Comparison of ENCODE assay signal across 1 fruit fly cellular context in the genomic region with DNA sequence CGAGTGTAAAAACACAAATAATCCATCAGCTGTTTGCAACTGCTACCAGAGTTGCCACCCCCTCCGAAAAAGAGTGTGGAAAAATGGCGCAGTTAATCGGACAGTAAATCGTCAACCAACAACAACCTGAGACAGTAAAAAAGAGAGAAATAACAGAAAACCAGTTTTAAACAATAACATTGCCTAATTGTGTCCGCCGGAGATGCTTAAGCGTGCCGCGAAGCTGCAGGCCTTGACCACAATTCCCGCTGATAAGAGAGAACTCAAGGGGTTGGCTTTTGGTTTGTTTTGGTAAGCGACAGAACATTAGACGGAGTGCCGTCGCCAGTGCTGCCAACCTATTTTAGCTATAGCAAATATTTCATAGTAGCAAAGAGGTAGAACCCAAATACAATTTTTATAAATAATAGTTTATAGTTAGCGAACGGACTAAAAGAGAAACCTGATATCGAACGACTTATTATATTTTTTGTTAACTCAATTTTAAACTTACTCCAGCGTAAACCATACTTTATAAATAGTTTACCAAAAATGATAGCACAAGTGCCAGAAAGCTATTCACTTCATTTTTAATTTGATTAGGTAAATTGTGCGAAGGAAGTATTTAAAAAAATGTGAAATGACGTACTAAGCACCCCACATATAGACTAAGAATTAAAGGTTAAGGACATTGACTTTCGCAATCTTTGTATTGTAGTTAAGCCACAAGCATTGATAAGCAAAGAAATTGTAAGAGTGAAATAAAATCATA.
TF ChIP-seq lines count a peak whose summit lies in the region.

Gene Atg6, minus strand, starts transcription at position 93 of the 751 bp plus-strand sequence.
Gene Pisd, plus strand, starts transcription at position 94 of the 751 bp plus-strand sequence.

TF ChIP-seq in whole organism, embryonic, 481 proteins besides CTCF, POLR2A, EP300 and RAD21 (continued from another document and continues in another):
- peak; percentile 50; the same call in 1 of the 2 replicates for TF ChIP-seq ttk (GFP tag; IDR thresholded peaks at IDR 0.05; lab: Robert Waterston, UW)
- peak; percentile 2 for TF ChIP-seq cg (GFP tag; optimal IDR thresholded peaks at IDR 0.05; lab: Kevin White, UChicago)
- TF ChIP-seq slbo (GFP tag; IDR thresholded peaks at IDR 0.05; lab: Robert Waterston, UW) = peak; percentile 59; the same call in 1 of the 2 replicates
- peak; percentile 65 for TF ChIP-seq pzg (GFP tag; optimal IDR thresholded peaks at IDR 0.05; lab: Kevin White, UChicago)
- peak; percentile 13 for TF ChIP-seq Nf-YB (GFP tag; optimal IDR thresholded peaks at IDR 0.05; lab: Kevin White, UChicago)
- TF ChIP-seq Chrac-16 (GFP tag; optimal IDR thresholded peaks at IDR 0.05; lab: Kevin White, UChicago) = peak; percentile 21
- peak; percentile 5 for TF ChIP-seq CG12299 (tag; optimal IDR thresholded peaks at IDR 0.05; lab: Kevin White, UChicago)
- no peak for TF ChIP-seq Nf-YA (GFP tag; IDR thresholded peaks at IDR 0.05; lab: Robert Waterston, UW)
- TF ChIP-seq CG34224 (GFP tag; IDR thresholded peaks at IDR 0.05; lab: Robert Waterston, UW; ENCODE audit: partially characterized antibody) = peak; percentile 50; the same call in 2 of the 3 replicates
- peak; percentile 65 for TF ChIP-seq lab (GFP tag; optimal IDR thresholded peaks at IDR 0.05; lab: Kevin White, UChicago)
- TF ChIP-seq D (optimal IDR thresholded peaks at IDR 0.05; lab: Kevin White, UChicago) = no peak
- TF ChIP-seq D (GFP tag; optimal IDR thresholded peaks at IDR 0.05; lab: Kevin White, UChicago) = no peak
- peak; percentile 10 for TF ChIP-seq dm (GFP tag; optimal IDR thresholded peaks at IDR 0.05; lab: Kevin White, UChicago)
- TF ChIP-seq CG17361 (GFP tag; IDR thresholded peaks at IDR 0.05; lab: Robert Waterston, UW) = peak; percentile 47; the same call in 2 of the 3 replicates
- TF ChIP-seq hkb (optimal IDR thresholded peaks at IDR 0.05; lab: Kevin White, UChicago) = no peak
- TF ChIP-seq hkb (GFP tag; IDR thresholded peaks at IDR 0.05; lab: Robert Waterston, UW) = peak; percentile 32; the same call in 1 of the 2 replicates
- TF ChIP-seq pan (optimal IDR thresholded peaks at IDR 0.05; lab: Kevin White, UChicago) = no peak
- no peak for TF ChIP-seq pan (GFP tag; optimal IDR thresholded peaks at IDR 0.05 in 1 of 2, IDR thresholded peaks at IDR 0.05 in 1 of 2)
- TF ChIP-seq bbx (GFP tag; IDR thresholded peaks at IDR 0.05; lab: Robert Waterston, UW; ENCODE audit: partially characterized antibody) = 0 out of 2 replicates have a peak, but pooled peaks have one; percentile 37
- peak; percentile 16 for TF ChIP-seq eyg (GFP tag; optimal IDR thresholded peaks at IDR 0.05; lab: Kevin White, UChicago)
- peak; percentile 35 for TF ChIP-seq CG15269 (tag; optimal IDR thresholded peaks at IDR 0.05; lab: Kevin White, UChicago)
- no peak for TF ChIP-seq Stat92E (GFP tag; optimal IDR thresholded peaks at IDR 0.05; lab: Kevin White, UChicago)
- TF ChIP-seq Tbp (GFP tag; optimal IDR thresholded peaks at IDR 0.05; lab: Kevin White, UChicago) = no peak
- TF ChIP-seq Fer1 (GFP tag; optimal IDR thresholded peaks at IDR 0.05; lab: Kevin White, UChicago) = peak; percentile 67
- TF ChIP-seq CG4730 (GFP tag; IDR thresholded peaks at IDR 0.05; lab: Robert Waterston, UW) = no peak
- TF ChIP-seq her (GFP tag; optimal IDR thresholded peaks at IDR 0.05; lab: Kevin White, UChicago) = peak; percentile 29
- peak; percentile 46; the same call in 1 of the 2 replicates for TF ChIP-seq Xrp1 (GFP tag; IDR thresholded peaks at IDR 0.05; lab: Robert Waterston, UW)
- no peak for TF ChIP-seq aop (GFP tag; IDR thresholded peaks at IDR 0.05; lab: Robert Waterston, UW)
- TF ChIP-seq dimm (GFP tag; IDR thresholded peaks at IDR 0.05; lab: Robert Waterston, UW) = no peak
- peak; percentile 78 for TF ChIP-seq sens (GFP tag; lab: Kevin White, UChicago)
- no peak for TF ChIP-seq lov (optimal IDR thresholded peaks at IDR 0.05; lab: Kevin White, UChicago)
- no peak for TF ChIP-seq lov (GFP tag; IDR thresholded peaks at IDR 0.05; lab: Robert Waterston, UW)
- peak; percentile 36 for TF ChIP-seq CG12659 (GFP tag; optimal IDR thresholded peaks at IDR 0.05; lab: Kevin White, UChicago)
- peak; percentile 48 for TF ChIP-seq grau (tag; optimal IDR thresholded peaks at IDR 0.05; lab: Kevin White, UChicago)
- TF ChIP-seq crp (GFP tag; optimal IDR thresholded peaks at IDR 0.05; lab: Kevin White, UChicago) = peak; percentile 46 to 94
- TF ChIP-seq nom (GFP tag; optimal IDR thresholded peaks at IDR 0.05; lab: Kevin White, UChicago) = peak; percentile 58
- 0 out of 3 replicates have a peak, but pooled peaks have one; percentile 19 for TF ChIP-seq Optix (GFP tag; IDR thresholded peaks at IDR 0.05; lab: Robert Waterston, UW)
- TF ChIP-seq gfzf (GFP tag; optimal IDR thresholded peaks at IDR 0.05; lab: Kevin White, UChicago) = peak; percentile 28
- peak; percentile 68 for TF ChIP-seq CG9932 (GFP tag; IDR thresholded peaks at IDR 0.05; lab: Robert Waterston, UW)
- TF ChIP-seq CG34422 (GFP tag; IDR thresholded peaks at IDR 0.05; lab: Robert Waterston, UW) = peak; percentile 69; the same call in 1 of the 3 replicates
- TF ChIP-seq CG2116 (GFP tag; optimal IDR thresholded peaks at IDR 0.05; lab: Kevin White, UChicago) = peak; percentile 52
- 0 out of 2 replicates have a peak, but pooled peaks have one; percentile 15 for TF ChIP-seq CG31224 (GFP tag; IDR thresholded peaks at IDR 0.05; lab: Robert Waterston, UW)
- TF ChIP-seq kni (GFP tag; optimal IDR thresholded peaks at IDR 0.05; lab: Kevin White, UChicago) = peak; percentile 84
- no peak for TF ChIP-seq CG11560 (tag; IDR thresholded peaks at IDR 0.05; lab: Robert Waterston, UW)
- TF ChIP-seq CG9797 (GFP tag; optimal IDR thresholded peaks at IDR 0.05; lab: Kevin White, UChicago) = peak; percentile 26
- peak; percentile 36 for TF ChIP-seq Abd-B (GFP tag; optimal IDR thresholded peaks at IDR 0.05; lab: Kevin White, UChicago)
- TF ChIP-seq Dip3 (GFP tag; optimal IDR thresholded peaks at IDR 0.05; lab: Kevin White, UChicago) = no peak
- peak; percentile 92 for TF ChIP-seq ftz-f1 (GFP tag; optimal IDR thresholded peaks at IDR 0.05; lab: Kevin White, UChicago)
- TF ChIP-seq mam (GFP tag; optimal IDR thresholded peaks at IDR 0.05; lab: Kevin White, UChicago) = peak; percentile 6
- TF ChIP-seq CG5245 (GFP tag; optimal IDR thresholded peaks at IDR 0.05; lab: Kevin White, UChicago) = peak; percentile 8
- TF ChIP-seq lmd (GFP tag; IDR thresholded peaks at IDR 0.05; lab: Robert Waterston, UW) = peak; percentile 15; the same call in 1 of the 2 replicates
- TF ChIP-seq CG30020 (tag; optimal IDR thresholded peaks at IDR 0.05; lab: Kevin White, UChicago) = peak; percentile 37
- TF ChIP-seq tgo (GFP tag; IDR thresholded peaks at IDR 0.05; lab: Robert Waterston, UW) = peak; percentile 32; the same call in 1 of the 3 replicates
- no peak for TF ChIP-seq psq (GFP tag; optimal IDR thresholded peaks at IDR 0.05; lab: Kevin White, UChicago)
- TF ChIP-seq chm (GFP tag; IDR thresholded peaks at IDR 0.05; lab: Robert Waterston, UW) = peak; percentile 67; the same call in 1 of the 2 replicates
- peak; percentile 18 for TF ChIP-seq Dp (GFP tag; optimal IDR thresholded peaks at IDR 0.05; lab: Kevin White, UChicago)
- TF ChIP-seq Hmr (GFP tag; optimal IDR thresholded peaks at IDR 0.05; lab: Kevin White, UChicago) = peak; percentile 21
- TF ChIP-seq CG2678 (tag; optimal IDR thresholded peaks at IDR 0.05; lab: Kevin White, UChicago) = peak; percentile 37
- peak; percentile 13 for TF ChIP-seq gsb-n (tag; optimal IDR thresholded peaks at IDR 0.05; lab: Kevin White, UChicago)
- peak; percentile 47 for TF ChIP-seq CG2712 (tag; optimal IDR thresholded peaks at IDR 0.05; lab: Kevin White, UChicago)
- TF ChIP-seq CG17186 (GFP tag; optimal IDR thresholded peaks at IDR 0.05; lab: Kevin White, UChicago) = peak; percentile 57
- TF ChIP-seq exex (tag; optimal IDR thresholded peaks at IDR 0.05; lab: Kevin White, UChicago) = peak; percentile 55
- peak; percentile 21 for TF ChIP-seq CHES-1-like (GFP tag; optimal IDR thresholded peaks at IDR 0.05; lab: Kevin White, UChicago)
- no peak for TF ChIP-seq CG8290 (GFP tag; optimal IDR thresholded peaks at IDR 0.05; lab: Kevin White, UChicago)
- peak in 1 of 2 experiments; percentile 45 for TF ChIP-seq CG8290 (tag; optimal IDR thresholded peaks at IDR 0.05; lab: Kevin White, UChicago)
- peak; percentile 35; the same call in 1 of the 2 replicates for TF ChIP-seq E2f2 (GFP tag; IDR thresholded peaks at IDR 0.05; lab: Robert Waterston, UW)
- no peak for TF ChIP-seq cad (GFP tag; optimal IDR thresholded peaks at IDR 0.05; lab: Kevin White, UChicago)
- peak; percentile 56 for TF ChIP-seq CG15514 (GFP tag; optimal IDR thresholded peaks at IDR 0.05; lab: Kevin White, UChicago)
- peak; percentile 40; the same call in 1 of the 2 replicates for TF ChIP-seq unc-4 (GFP tag; IDR thresholded peaks at IDR 0.05; lab: Robert Waterston, UW; ENCODE audit: partially characterized antibody)
- TF ChIP-seq CG18599 (GFP tag; optimal IDR thresholded peaks at IDR 0.05; lab: Kevin White, UChicago) = peak; percentile 62
- 0 out of 2 replicates have a peak, but pooled peaks have one; percentile 39 for TF ChIP-seq CG17328 (GFP tag; IDR thresholded peaks at IDR 0.05; lab: Robert Waterston, UW)
- no peak for TF ChIP-seq Hand (GFP tag; optimal IDR thresholded peaks at IDR 0.05; lab: Kevin White, UChicago)
- peak; percentile 68 for TF ChIP-seq row (GFP tag; IDR thresholded peaks at IDR 0.05; lab: Robert Waterston, UW)
- TF ChIP-seq gem (tag; optimal IDR thresholded peaks at IDR 0.05; lab: Kevin White, UChicago) = peak; percentile 25
- TF ChIP-seq onecut (GFP tag; IDR thresholded peaks at IDR 0.05; lab: Robert Waterston, UW) = no peak
- peak; percentile 31; the same call in 1 of the 2 replicates for TF ChIP-seq sob (GFP tag; IDR thresholded peaks at IDR 0.05; lab: Robert Waterston, UW)
- TF ChIP-seq corto (GFP tag; optimal IDR thresholded peaks at IDR 0.05; lab: Kevin White, UChicago) = peak; percentile 6
- TF ChIP-seq CG34376 (GFP tag; optimal IDR thresholded peaks at IDR 0.05; lab: Kevin White, UChicago) = peak; percentile 89
- TF ChIP-seq stwl (tag; optimal IDR thresholded peaks at IDR 0.05; lab: Kevin White, UChicago) = peak; percentile 53
- TF ChIP-seq so (GFP tag; IDR thresholded peaks at IDR 0.05; lab: Robert Waterston, UW) = no peak
- TF ChIP-seq tin (GFP tag; optimal IDR thresholded peaks at IDR 0.05; lab: Kevin White, UChicago) = peak; percentile 35
- peak; percentile 21 for TF ChIP-seq CG10979 (tag; optimal IDR thresholded peaks at IDR 0.05; lab: Kevin White, UChicago)
- peak; percentile 30 for TF ChIP-seq Antp (GFP tag; optimal IDR thresholded peaks at IDR 0.05; lab: Kevin White, UChicago)
- peak; percentile 77; the same call in 2 of the 4 replicates for TF ChIP-seq chinmo (GFP tag; IDR thresholded peaks at IDR 0.05; lab: Robert Waterston, UW; ENCODE audit: partially characterized antibody)
- TF ChIP-seq fru (optimal IDR thresholded peaks at IDR 0.05; lab: Kevin White, UChicago) = no peak
- peak; percentile 20; the same call in 1 of the 2 replicates for TF ChIP-seq CG2129 (GFP tag; IDR thresholded peaks at IDR 0.05; lab: Robert Waterston, UW; ENCODE audit: partially characterized antibody)
- peak; percentile 31 for TF ChIP-seq CG10147 (GFP tag; optimal IDR thresholded peaks at IDR 0.05; lab: Kevin White, UChicago)
- peak; percentile 1 for TF ChIP-seq NfI (GFP tag; optimal IDR thresholded peaks at IDR 0.05; lab: Kevin White, UChicago)
- peak; percentile 90 for TF ChIP-seq pros (GFP tag; optimal IDR thresholded peaks at IDR 0.05; lab: Kevin White, UChicago)
- no peak for TF ChIP-seq CG8281 (tag; optimal IDR thresholded peaks at IDR 0.05; lab: Kevin White, UChicago)
- TF ChIP-seq BtbVII (GFP tag; optimal IDR thresholded peaks at IDR 0.05; lab: Kevin White, UChicago) = peak; percentile 26
- peak; percentile 47 for TF ChIP-seq Nf-YC (tag; optimal IDR thresholded peaks at IDR 0.05; lab: Kevin White, UChicago)
- peak; percentile 1 for TF ChIP-seq CG9437 (GFP tag; optimal IDR thresholded peaks at IDR 0.05; lab: Kevin White, UChicago)
- TF ChIP-seq CG14441 (GFP tag; IDR thresholded peaks at IDR 0.05; lab: Robert Waterston, UW) = peak; percentile 28; the same call in 1 of the 2 replicates
- peak; percentile 13; the same call in 1 of the 2 replicates for TF ChIP-seq CG10366 (GFP tag; IDR thresholded peaks at IDR 0.05; lab: Robert Waterston, UW)
- peak; percentile 77 for TF ChIP-seq oc (tag; optimal IDR thresholded peaks at IDR 0.05; lab: Kevin White, UChicago)
- peak; percentile 52; the same call in 1 of the 3 replicates for TF ChIP-seq otp (GFP tag; IDR thresholded peaks at IDR 0.05; lab: Robert Waterston, UW)
- TF ChIP-seq Xbp1 (GFP tag; optimal IDR thresholded peaks at IDR 0.05; lab: Kevin White, UChicago) = peak; percentile 21
- peak; percentile 20 for TF ChIP-seq PHDP (tag; optimal IDR thresholded peaks at IDR 0.05; lab: Kevin White, UChicago)
- TF ChIP-seq chn (GFP tag; optimal IDR thresholded peaks at IDR 0.05; lab: Kevin White, UChicago) = peak; percentile 19
- peak in 1 of 2 experiments; percentile 40 for TF ChIP-seq Eip74EF (GFP tag; optimal IDR thresholded peaks at IDR 0.05; lab: Kevin White, UChicago)
- TF ChIP-seq HLH4C (GFP tag; IDR thresholded peaks at IDR 0.05; lab: Robert Waterston, UW; ENCODE audit: partially characterized antibody) = 0 out of 3 replicates have a peak, but pooled peaks have one; percentile 32
- TF ChIP-seq ewg (GFP tag; optimal IDR thresholded peaks at IDR 0.05; lab: Kevin White, UChicago) = peak; percentile 8
- peak; percentile 61 for TF ChIP-seq CG3847 (GFP tag; IDR thresholded peaks at IDR 0.05; lab: Robert Waterston, UW)
- TF ChIP-seq CrebB (tag; optimal IDR thresholded peaks at IDR 0.05; lab: Kevin White, UChicago) = peak; percentile 40
- TF ChIP-seq Atf6 (GFP tag; IDR thresholded peaks at IDR 0.05; lab: Robert Waterston, UW) = peak; percentile 53
- peak; percentile 12 for TF ChIP-seq nmo (GFP tag; optimal IDR thresholded peaks at IDR 0.05; lab: Kevin White, UChicago)
- TF ChIP-seq CG9817 (tag; optimal IDR thresholded peaks at IDR 0.05; lab: Kevin White, UChicago) = peak; percentile 22
- TF ChIP-seq CG7839 (tag; optimal IDR thresholded peaks at IDR 0.05; lab: Kevin White, UChicago) = peak; percentile 15
- 0 out of 3 replicates have a peak, but pooled peaks have one; percentile 14 for TF ChIP-seq Dbx (GFP tag; IDR thresholded peaks at IDR 0.05; lab: Robert Waterston, UW)
- TF ChIP-seq CG3065 (GFP tag; optimal IDR thresholded peaks at IDR 0.05; lab: Kevin White, UChicago) = no peak
- peak; percentile 11 for TF ChIP-seq CG9609 (GFP tag; optimal IDR thresholded peaks at IDR 0.05; lab: Kevin White, UChicago)
- 0 out of 2 replicates have a peak, but pooled peaks have one; percentile 35 for TF ChIP-seq Scr (GFP tag; IDR thresholded peaks at IDR 0.05; lab: Robert Waterston, UW; ENCODE audit: partially characterized antibody)
- TF ChIP-seq CG12391 (tag; optimal IDR thresholded peaks at IDR 0.05; lab: Kevin White, UChicago) = no peak
- TF ChIP-seq Mes4 (GFP tag; optimal IDR thresholded peaks at IDR 0.05; lab: Kevin White, UChicago) = no peak
